Fruit fly (Drosophila melanogaster) whole organism, adult: ENCODE data around the gene CG14989.

Source experiments
- CG11617 ChIP-seq: fragments of 200-800 bp; sonication (Bioruptor generic); optimal IDR thresholded peaks from 2 replicates; lab custom pipeline; 2017; ENCODE audit warnings: mild to moderate bottlenecking, missing biosample characterization, missing genetic modification reagents, missing genetic modification characterization
- CG12768 ChIP-seq: fragments of 200-800 bp; sonication (Bioruptor generic); optimal IDR thresholded peaks from 2 replicates; lab custom pipeline; 2017; ENCODE audit warnings: missing biosample characterization, missing genetic modification characterization, mild to moderate bottlenecking, moderate library complexity, missing genetic modification reagents
- CG1620 ChIP-seq: fragments of 200-800 bp; sonication (Bioruptor generic); optimal IDR thresholded peaks from 2 replicates; lab custom pipeline; 2016; ENCODE audit warnings: missing biosample characterization, missing genetic modification characterization
- CG33017 ChIP-seq: fragments of 200-800 bp; sonication (Bioruptor generic); optimal IDR thresholded peaks from 2 replicates; lab custom pipeline; 2018; ENCODE audit warnings: missing biosample characterization, mild to moderate bottlenecking, missing genetic modification characterization, moderate library complexity
- CG7045 ChIP-seq: fragments of 200-800 bp; sonication (Bioruptor generic); optimal IDR thresholded peaks from 2 replicates; lab custom pipeline; 2017; ENCODE audit warnings: missing biosample characterization, mild to moderate bottlenecking, missing genetic modification characterization
- Hr96 ChIP-seq: fragments of 200-800 bp; sonication (Bioruptor generic); optimal IDR thresholded peaks from 2 replicates; lab custom pipeline; 2016; ENCODE audit warnings: missing biosample characterization, missing genetic modification characterization
- Mnt ChIP-seq: fragments of 200-800 bp; sonication (Bioruptor generic); optimal IDR thresholded peaks from 2 replicates; lab custom pipeline; 2016; ENCODE audit warnings: missing biosample characterization, mild to moderate bottlenecking, missing genetic modification characterization
- bab1 ChIP-seq: fragments of 200-800 bp; sonication (Bioruptor generic); optimal IDR thresholded peaks from 3 replicates; lab custom pipeline; 2019; ENCODE audit warnings: missing biosample characterization, mild to moderate bottlenecking, missing genetic modification characterization, moderate library complexity
- kay ChIP-seq: fragments of 200-800 bp; sonication (Bioruptor generic); peaks from one replicate; lab custom pipeline; 2016; ENCODE audit warnings: missing biosample characterization, missing genetic modification characterization, borderline replicate concordance
- ovo ChIP-seq: fragments of 200-800 bp; sonication (Bioruptor generic); optimal IDR thresholded peaks from 2 replicates; lab custom pipeline; 2016; ENCODE audit warnings: missing biosample characterization, missing genetic modification characterization
- tj ChIP-seq: fragments of 200-800 bp; sonication (Bioruptor generic); optimal IDR thresholded peaks from 3 replicates; lab custom pipeline; 2017; ENCODE audit warnings: missing biosample characterization, mild to moderate bottlenecking, missing genetic modification characterization, moderate library complexity
- toe ChIP-seq: fragments of 200-800 bp; sonication (Bioruptor generic); optimal IDR thresholded peaks from 2 replicates; lab custom pipeline; 2016; ENCODE audit warnings: missing biosample characterization, missing genetic modification characterization

dm6 chr3L:4080278-4080677 lies 7.1 kb upstream of the CG14989 start:
- TF ChIP-seq toe (GFP tag; lab: Kevin White, UChicago) = no peak
- no peak for TF ChIP-seq CG33017
- no peak for TF ChIP-seq CG12768
- TF ChIP-seq kay (GFP tag; lab: Kevin White, UChicago) = no peak
- TF ChIP-seq CG1620 (GFP tag; lab: Kevin White, UChicago) = no peak
- no peak for TF ChIP-seq CG11617 (GFP tag; lab: Kevin White, UChicago)
- TF ChIP-seq CG7045 (GFP tag; lab: Kevin White, UChicago) = no peak
- TF ChIP-seq Hr96 (GFP tag; lab: Kevin White, UChicago) = no peak
- no peak for TF ChIP-seq bab1 (GFP tag; lab: Kevin White, UChicago)
- no peak for TF ChIP-seq Mnt
- TF ChIP-seq ovo = no peak
- no peak for TF ChIP-seq tj (GFP tag; lab: Kevin White, UChicago)
